Fruit fly (Drosophila melanogaster) whole organism, embryonic: ENCODE measurements around the gene CG9702.

Experiments
- Ada2b ChIP-seq: fragments of 200-800 bp; sonication (Bioruptor generic); IDR thresholded peaks from 2 replicates; pipeline ENCODE4 v1.3.6; 2022; ENCODE audit warnings: missing biosample characterization, missing genetic modification characterization
- Adf1 ChIP-seq: fragments of 200-800 bp; sonication (Bioruptor generic); IDR thresholded peaks from 2 replicates; pipeline ENCODE4 v1.3.6; 2022; ENCODE audit warnings: missing biosample characterization, missing genetic modification characterization
- Bdp1 ChIP-seq: fragments of 200-800 bp; sonication (Bioruptor generic); optimal IDR thresholded peaks from 3 replicates; lab custom pipeline; 2016; ENCODE audit warnings: missing biosample characterization, missing genetic modification characterization
- CG10979 ChIP-seq: fragments of 200-800 bp; sonication (Bioruptor generic); optimal IDR thresholded peaks from 2 replicates; lab custom pipeline; 2018; ENCODE audit warnings: missing biosample characterization, mild to moderate bottlenecking, missing genetic modification characterization, moderate library complexity
- CG11398 ChIP-seq: fragments of 200-800 bp; sonication (Bioruptor generic); optimal IDR thresholded peaks from 2 replicates; lab custom pipeline; 2016; ENCODE audit warnings: missing biosample characterization, missing genetic modification characterization
- CG13287 ChIP-seq: fragments of 200-800 bp; sonication (Bioruptor generic); IDR thresholded peaks from 2 replicates; pipeline ENCODE4 v1.3.6; 2022; ENCODE audit warnings: missing biosample characterization, missing genetic modification characterization; ENCODE audit not compliant: partially characterized antibody
- CG14965 ChIP-seq: fragments of 200-800 bp; sonication (Bioruptor generic); optimal IDR thresholded peaks from 2 replicates; lab custom pipeline; 2016; ENCODE audit warnings: missing biosample characterization, missing genetic modification characterization, borderline replicate concordance
- CG18011 ChIP-seq: fragments of 200-800 bp; sonication (Bioruptor generic); optimal IDR thresholded peaks from 2 replicates; lab custom pipeline; 2017; ENCODE audit warnings: missing biosample characterization, missing genetic modification characterization, mild to moderate bottlenecking, moderate library complexity, missing genotype
- CG3065 ChIP-seq: fragments of 200-800 bp; sonication (Bioruptor generic); optimal IDR thresholded peaks from 2 replicates; lab custom pipeline; 2016; ENCODE audit warnings: missing biosample characterization, missing genetic modification characterization
- CG31224 ChIP-seq: fragments of 200-800 bp; sonication (Bioruptor generic); IDR thresholded peaks from 2 replicates; pipeline ENCODE4 v1.3.6; 2022; ENCODE audit warnings: missing biosample characterization, missing genetic modification characterization
- CG34376 ChIP-seq: fragments of 200-800 bp; sonication (Bioruptor generic); optimal IDR thresholded peaks from 2 replicates; lab custom pipeline; 2018; ENCODE audit warnings: missing biosample characterization, mild to moderate bottlenecking, missing genetic modification characterization
- CG3847 ChIP-seq: fragments of 200-800 bp; sonication (Bioruptor generic); IDR thresholded peaks from 2 replicates; pipeline ENCODE4 v1.3.6; 2022; ENCODE audit warnings: missing biosample characterization, missing genetic modification characterization
- CG6791 ChIP-seq: fragments of 200-800 bp; sonication (Bioruptor generic); IDR thresholded peaks from 3 replicates; pipeline ENCODE4 v1.3.6; 2022; ENCODE audit warnings: missing biosample characterization, missing genetic modification characterization; ENCODE audit not compliant: partially characterized antibody
- CG7357 ChIP-seq: fragments of 200-800 bp; sonication (Bioruptor generic); IDR thresholded peaks from 3 replicates; pipeline ENCODE4 v1.3.6; 2022; ENCODE audit warnings: missing biosample characterization, missing genetic modification characterization
- CG8089 ChIP-seq: fragments of 200-800 bp; sonication (Bioruptor generic); optimal IDR thresholded peaks from 3 replicates; lab custom pipeline; 2016; ENCODE audit warnings: missing biosample characterization, missing genetic modification characterization
- CG9437 ChIP-seq: fragments of 200-800 bp; sonication (Bioruptor generic); optimal IDR thresholded peaks from 2 replicates; lab custom pipeline; 2018; ENCODE audit warnings: missing biosample characterization, mild to moderate bottlenecking, missing genetic modification characterization
- CG9932 ChIP-seq: fragments of 200-800 bp; sonication (Bioruptor generic); IDR thresholded peaks from 2 replicates; pipeline ENCODE4 v1.3.6; 2022; ENCODE audit warnings: missing biosample characterization, missing genetic modification characterization
- CkIIα-i1 ChIP-seq: fragments of 200-800 bp; sonication (Bioruptor generic); IDR thresholded peaks from 2 replicates; pipeline ENCODE4 v1.3.6; 2022; ENCODE audit warnings: missing biosample characterization, missing genetic modification characterization
- Deaf1 ChIP-seq: fragments of 200-800 bp; optimal IDR thresholded peaks from 3 replicates; lab custom pipeline; 2019; ENCODE audit warnings: missing biosample characterization, mild to moderate bottlenecking, missing genetic modification characterization, moderate library complexity
- Ets65A ChIP-seq: fragments of 200-800 bp; sonication (Bioruptor generic); peaks from one replicate; lab custom pipeline; 2016; ENCODE audit warnings: missing biosample characterization, missing genetic modification characterization
- HLH54F ChIP-seq: fragments of 200-800 bp; sonication (Bioruptor generic); optimal IDR thresholded peaks from 3 replicates; lab custom pipeline; 2016; ENCODE audit warnings: missing biosample characterization, missing genetic modification characterization
- Nf-YA ChIP-seq: fragments of 200-800 bp; sonication (Bioruptor generic); IDR thresholded peaks from 2 replicates; pipeline ENCODE4 v1.3.6; 2022; ENCODE audit warnings: missing biosample characterization, missing genetic modification characterization
- Nf-YB ChIP-seq: fragments of 200-800 bp; sonication (Bioruptor generic); optimal IDR thresholded peaks from 3 replicates; lab custom pipeline; 2019; ENCODE audit warnings: missing biosample characterization, mild to moderate bottlenecking, missing genetic modification characterization, moderate library complexity
- Nf-YC ChIP-seq: fragments of 200-800 bp; optimal IDR thresholded peaks from 3 replicates; lab custom pipeline; 2019; ENCODE audit warnings: missing biosample characterization, mild to moderate bottlenecking, missing genetic modification characterization, moderate library complexity
- Rx ChIP-seq: fragments of 200-800 bp; sonication (Bioruptor generic); IDR thresholded peaks from 2 replicates; pipeline ENCODE4 v1.3.6; 2022; ENCODE audit warnings: missing biosample characterization, missing genetic modification characterization
- Sox102F ChIP-seq: fragments of 200-800 bp; sonication (Bioruptor generic); optimal IDR thresholded peaks from 2 replicates; lab custom pipeline; 2018; ENCODE audit warnings: missing biosample characterization, mild to moderate bottlenecking, missing genetic modification characterization, moderate library complexity
- Usf ChIP-seq: fragments of 200-800 bp; sonication (Bioruptor generic); optimal IDR thresholded peaks from 2 replicates; lab custom pipeline; 2017; ENCODE audit warnings: missing genotype, missing biosample characterization, missing genetic modification characterization
- br ChIP-seq: fragments of >200 bp; optimal IDR thresholded peaks from 2 replicates; lab custom pipeline; 2017
- cas ChIP-seq: fragments of 200-800 bp; sonication (Bioruptor generic); IDR thresholded peaks from 2 replicates; pipeline ENCODE4 v1.3.6; 2022; ENCODE audit warnings: missing biosample characterization, missing genetic modification characterization
- ci ChIP-seq: fragments of 200-800 bp; sonication (Bioruptor generic); IDR thresholded peaks from 3 replicates; pipeline ENCODE4 v1.3.6; 2022; ENCODE audit warnings: missing biosample characterization, missing genetic modification characterization
- corto ChIP-seq: fragments of 200-800 bp; sonication (Bioruptor generic); optimal IDR thresholded peaks from 2 replicates; lab custom pipeline; 2016; ENCODE audit warnings: missing biosample characterization, mild to moderate bottlenecking, missing genetic modification characterization, moderate library complexity
- dati ChIP-seq: fragments of 200-800 bp; sonication (Bioruptor generic); IDR thresholded peaks from 2 replicates; pipeline ENCODE4 v1.3.6; 2022; ENCODE audit warnings: missing biosample characterization, missing genetic modification characterization
- dpn ChIP-seq, 2 experiments: fragments of 200-800 bp; sonication (Bioruptor generic); optimal IDR thresholded peaks; 3 replicates each; lab custom pipeline; 2016; ENCODE audit warnings: missing biosample characterization in 2 of 2, missing genetic modification characterization in 2 of 2
- ewg ChIP-seq: fragments of 200-800 bp; sonication (Bioruptor generic); optimal IDR thresholded peaks from 3 replicates; lab custom pipeline; 2017; ENCODE audit warnings: mild to moderate bottlenecking, missing biosample characterization, missing genetic modification reagents, missing genetic modification characterization
- fd102C ChIP-seq: fragments of 200-800 bp; sonication (Bioruptor generic); optimal IDR thresholded peaks from 2 replicates; lab custom pipeline; 2018; ENCODE audit warnings: missing biosample characterization, mild to moderate bottlenecking, missing genetic modification characterization, moderate library complexity
- gcm2 ChIP-seq: fragments of 200-800 bp; sonication (Bioruptor generic); optimal IDR thresholded peaks from 2 replicates; lab custom pipeline; 2016; ENCODE audit warnings: missing biosample characterization, missing genetic modification characterization
- her ChIP-seq: fragments of 200-800 bp; sonication (Bioruptor generic); optimal IDR thresholded peaks from 2 replicates; lab custom pipeline; 2016; ENCODE audit warnings: missing biosample characterization, missing genetic modification characterization
- hkb ChIP-seq, 2 experiments: fragments of 200-800 bp in 1 of 2; fragments of >200 bp in 1 of 2; sonication (Bioruptor generic) in 1 of 2; IDR thresholded peaks in 1 of 2; optimal IDR thresholded peaks in 1 of 2; 2 replicates each; pipeline versions ENCODE4 v1.3.6 to Lab custom; 2017 to 2022; ENCODE audit warnings: missing biosample characterization in 1 of 2, missing genetic modification characterization in 1 of 2
- kah ChIP-seq: fragments of 200-800 bp; sonication (Bioruptor generic); optimal IDR thresholded peaks from 2 replicates; lab custom pipeline; 2018; ENCODE audit warnings: missing biosample characterization, mild to moderate bottlenecking, missing genetic modification characterization
- kay ChIP-seq: fragments of 200-800 bp; sonication (Bioruptor generic); optimal IDR thresholded peaks from 2 replicates; lab custom pipeline; 2016; ENCODE audit warnings: missing biosample characterization, missing genetic modification characterization
- nom ChIP-seq: fragments of 200-800 bp; sonication (Bioruptor generic); optimal IDR thresholded peaks from 2 replicates; lab custom pipeline; 2017; ENCODE audit warnings: missing biosample characterization, missing genetic modification characterization, mild to moderate bottlenecking, moderate library complexity, missing genetic modification reagents
- pzg ChIP-seq: fragments of 200-800 bp; sonication (Bioruptor generic); optimal IDR thresholded peaks from 3 replicates; lab custom pipeline; 2018; ENCODE audit warnings: missing biosample characterization, mild to moderate bottlenecking, missing genetic modification characterization, moderate library complexity
- repo ChIP-seq: fragments of 200-800 bp; sonication (Bioruptor generic); optimal IDR thresholded peaks from 2 replicates; lab custom pipeline; 2016; ENCODE audit warnings: missing biosample characterization, missing genetic modification characterization
- scrt ChIP-seq: fragments of 200-800 bp; sonication (Bioruptor generic); optimal IDR thresholded peaks from 2 replicates; lab custom pipeline; 2018; ENCODE audit warnings: missing biosample characterization, mild to moderate bottlenecking, missing genetic modification characterization, moderate library complexity
- sens ChIP-seq: fragments of 200-800 bp; sonication (Bioruptor generic); peaks from one replicate; lab custom pipeline; 2016; ENCODE audit warnings: missing biosample characterization, missing genetic modification characterization
- sr ChIP-seq: fragments of 200-800 bp; sonication (Bioruptor generic); IDR thresholded peaks from 3 replicates; pipeline ENCODE4 v1.3.6; 2022; ENCODE audit warnings: missing biosample characterization, missing genetic modification characterization
- twi ChIP-seq: fragments of 200-800 bp; optimal IDR thresholded peaks from 2 replicates; lab custom pipeline; 2019; ENCODE audit warnings: missing biosample characterization, mild to moderate bottlenecking, missing genetic modification characterization, moderate library complexity
- vnd ChIP-seq: fragments of 200-800 bp; sonication (Bioruptor generic); IDR thresholded peaks from 3 replicates; pipeline ENCODE4 v1.3.6; 2022; ENCODE audit warnings: missing biosample characterization, missing genetic modification characterization; ENCODE audit not compliant: partially characterized antibody

The CG9702 gene

DNA sequence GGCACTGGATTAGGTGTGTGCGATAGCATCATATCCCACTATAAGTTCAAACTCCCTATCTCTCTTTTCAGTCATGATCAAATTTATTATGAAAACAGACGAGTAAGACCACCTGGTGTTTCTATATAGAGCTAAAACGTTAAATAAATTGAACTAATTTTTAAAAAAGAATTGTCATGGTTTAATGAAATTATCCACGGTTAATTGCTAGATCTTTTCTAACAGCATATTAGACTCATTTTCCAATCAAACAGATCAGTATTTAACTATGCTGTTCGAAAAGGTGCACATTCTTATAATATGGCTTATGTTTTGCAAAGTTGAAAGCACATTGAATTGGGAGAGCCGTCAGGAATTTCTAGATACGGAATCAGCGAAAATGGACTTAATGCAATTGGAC lies 24.7 kb downstream of the CG9702 start, which contains the start of gene PH4alphaNE3:
PH4alphaNE3 (plus strand) TSS at position 301 of the 400 bp plus-strand sequence.
- TF ChIP-seq CkIIα-i1 (GFP tag; lab: Robert Waterston, UW) = no peak
- no peak for TF ChIP-seq Bdp1 (GFP tag; lab: Kevin White, UChicago)
- TF ChIP-seq CG9932 (GFP tag; lab: Robert Waterston, UW) = no peak
- TF ChIP-seq Ets65A (GFP tag; lab: Kevin White, UChicago) = peak; percentile 19
- TF ChIP-seq twi (tag; lab: Kevin White, UChicago) = no peak
- TF ChIP-seq CG14965 (GFP tag; lab: Kevin White, UChicago) = no peak
- TF ChIP-seq HLH54F = no peak
- no peak for TF ChIP-seq Adf1 (GFP tag; lab: Robert Waterston, UW)
- TF ChIP-seq sens (GFP tag; lab: Kevin White, UChicago) = peak; percentile 26
- no peak for TF ChIP-seq repo (GFP tag; lab: Kevin White, UChicago)
- no peak for TF ChIP-seq CG31224 (GFP tag; lab: Robert Waterston, UW)
- TF ChIP-seq kah = no peak
- no peak for TF ChIP-seq CG3847 (GFP tag; lab: Robert Waterston, UW)

DNA sequence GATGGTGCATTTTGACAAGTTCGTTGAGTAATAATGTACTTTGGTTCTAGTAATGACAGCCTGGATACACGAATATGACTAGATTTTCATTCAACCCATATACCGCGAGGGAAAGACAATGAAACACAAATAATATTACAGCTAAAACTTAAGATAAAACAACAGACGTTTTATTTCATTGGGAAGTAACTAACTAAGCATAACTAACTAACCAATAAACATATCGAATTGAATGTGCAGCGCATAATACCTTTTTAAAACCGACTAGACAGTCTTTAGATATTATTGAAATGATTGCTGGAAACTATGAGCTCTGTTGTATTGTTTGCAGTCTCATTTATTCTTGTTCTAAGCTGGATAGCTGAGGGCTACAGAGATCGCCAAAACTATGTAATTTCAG lies 26.7 kb downstream of the CG9702 start, which contains the start of gene CG31016:
CG31016 (plus strand) TSS at position 301 of the 400 bp plus-strand sequence.
- TF ChIP-seq Deaf1 (tag; lab: Kevin White, UChicago) (no peak), CG8089 (GFP tag; lab: Kevin White, UChicago) (no peak), cas (GFP tag; lab: Robert Waterston, UW) (no peak), CG13287 (GFP tag; lab: Robert Waterston, UW) (no peak), CG3065 (no peak), kay (GFP tag; lab: Kevin White, UChicago) (no peak), CG7357 (no peak), Sox102F (GFP tag; lab: Kevin White, UChicago) (no peak), dati (GFP tag; lab: Robert Waterston, UW) (no peak), Rx (no peak), CG18011 (no peak), Usf (GFP tag; lab: Kevin White, UChicago) (no peak), corto (GFP tag; lab: Kevin White, UChicago) (no peak), CG34376 (no peak), vnd (GFP tag; lab: Robert Waterston, UW) (no peak), pzg (GFP tag; lab: Kevin White, UChicago) (no peak)

DNA sequence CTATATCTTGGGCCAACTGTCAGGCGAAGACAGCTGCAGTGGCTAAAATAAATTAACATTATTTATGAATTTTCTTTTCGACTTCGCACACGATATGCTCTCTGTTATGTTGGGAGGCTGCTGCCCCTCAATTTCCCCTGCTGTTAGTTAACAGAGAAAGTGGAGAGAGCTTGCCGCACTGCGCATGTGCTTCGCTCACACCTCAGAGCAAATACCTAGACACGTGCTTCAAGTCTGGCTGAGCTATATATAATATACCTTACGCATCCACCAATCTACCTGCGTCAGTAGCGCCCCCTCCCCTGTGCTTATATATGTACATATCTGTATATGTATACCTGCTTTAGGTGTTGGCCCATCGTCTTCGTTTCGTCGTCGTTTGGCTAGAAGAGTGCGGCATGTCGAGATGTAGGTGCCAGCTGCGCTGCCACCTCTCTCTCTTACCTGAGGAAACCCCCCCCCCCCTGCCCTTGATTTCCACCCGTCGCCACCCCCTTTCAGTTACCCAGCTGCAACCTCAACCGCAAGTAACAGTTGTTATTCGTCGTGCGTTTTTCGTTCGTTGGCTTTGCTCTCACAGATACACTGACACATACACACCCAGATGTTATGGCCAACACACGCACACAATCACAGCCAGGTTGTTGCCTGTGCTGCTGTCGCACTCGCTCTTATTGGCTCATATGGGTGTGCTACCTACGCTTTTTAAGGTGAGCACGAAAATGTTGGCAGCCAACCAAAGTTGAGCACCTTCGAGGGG lies 37.0 kb downstream of the CG9702 start:
- TF ChIP-seq CG11398 (no peak), Adf1 (GFP tag; lab: Robert Waterston, UW) (peak; percentile 74), Nf-YA (GFP tag; lab: Robert Waterston, UW) (0 out of 2 replicates have a peak, but pooled peaks have one; percentile 17), gcm2 (GFP tag; lab: Kevin White, UChicago) (no peak), CG6791 (0 out of 3 replicates have a peak, but pooled peaks have one; percentile 12), nom (GFP tag; lab: Kevin White, UChicago) (no peak), ci (GFP tag; lab: Robert Waterston, UW) (no peak), hkb (optimal IDR thresholded peaks at IDR 0.05; lab: Kevin White, UChicago) (no peak), hkb (GFP tag; IDR thresholded peaks at IDR 0.05; lab: Robert Waterston, UW) (no peak), scrt (GFP tag; lab: Kevin White, UChicago) (no peak), fd102C (GFP tag; lab: Kevin White, UChicago) (no peak), Nf-YC (tag; lab: Kevin White, UChicago) (peak; percentile 97), br (lab: Kevin White, UChicago) (no peak), CG10979 (no peak), sr (GFP tag; lab: Robert Waterston, UW) (peak; percentile 78; the same call in 2 of the 3 replicates), Ada2b (GFP tag; lab: Robert Waterston, UW) (no peak), her (GFP tag; lab: Kevin White, UChicago) (no peak), dpn (GFP tag; optimal IDR thresholded peaks at IDR 0.05; lab: Kevin White, UChicago) (no peak), Nf-YB (GFP tag; lab: Kevin White, UChicago) (peak; percentile 95), CG9437 (GFP tag; lab: Kevin White, UChicago) (peak; percentile 27), ewg (peak; percentile 56), kah (no peak)
